Worm (Caenorhabditis elegans) whole organism, L4 larva: ENCODE measurements around the gene srlf-2.
A peak's percentile ranks its signal among the peaks of the same experiment; 100 is the strongest.

Experiments used
- F10B5.3 ChIP-seq: sonication (generic microtip); optimal IDR thresholded peaks from 2 replicates; lab custom pipeline; 2016; ENCODE audit warnings: mild to moderate bottlenecking, missing genetic modification characterization, missing compliant biosample characterization
- Y5F2A.4 ChIP-seq: fragments of 200-800 bp; sonication (Bioruptor generic); optimal IDR thresholded peaks from 2 replicates; lab custom pipeline; 2018; ENCODE audit warnings: mild to moderate bottlenecking, missing genetic modification characterization, missing compliant biosample characterization
- ZK337.2 ChIP-seq: fragments of 200-800 bp; sonication (Bioruptor generic); IDR thresholded peaks from 2 replicates; pipeline ENCODE4 v1.3.6; 2022; ENCODE audit warnings: missing genetic modification reagents, missing genetic modification characterization, missing compliant biosample characterization
- aha-1 ChIP-seq: fragments of 150-350 bp; peaks from one replicate; lab custom pipeline; 2014; ENCODE audit warnings: missing biosample characterization, missing genetic modification characterization
- ceh-28 ChIP-seq: fragments of 150-350 bp; optimal IDR thresholded peaks from 2 replicates; lab custom pipeline; 2014; ENCODE audit warnings: missing biosample characterization, missing genetic modification reagents, missing genetic modification characterization
- ceh-82 ChIP-seq: sonication (generic microtip); optimal IDR thresholded peaks from 2 replicates; lab custom pipeline; 2017; ENCODE audit warnings: missing biosample characterization, missing genetic modification characterization
- ces-1 ChIP-seq: fragments of 150-350 bp; sonication (generic microtip); optimal IDR thresholded peaks from 4 replicates; lab custom pipeline; 2014; ENCODE audit warnings: missing biosample characterization, missing genetic modification reagents, missing genetic modification characterization
- ctbp-1 ChIP-seq: fragments of 200-800 bp; sonication (Bioruptor generic); IDR thresholded peaks from 2 replicates; pipeline ENCODE4 v1.3.6; 2022; ENCODE audit warnings: missing genetic modification reagents, missing genetic modification characterization, missing compliant biosample characterization
- daf-12 ChIP-seq: fragments of 150-350 bp; optimal IDR thresholded peaks from 2 replicates; lab custom pipeline; 2014; ENCODE audit warnings: missing biosample characterization, missing genetic modification reagents, missing genetic modification characterization
- daf-16 ChIP-seq, 3 experiments: sonication (generic microtip); optimal IDR thresholded peaks; 2 replicates each; lab custom pipeline; 2016 to 2017; ENCODE audit warnings: missing genetic modification characterization in 3 of 3, missing genetic modification reagents in 3 of 3, mild to moderate bottlenecking in 2 of 3, missing compliant biosample characterization in 2 of 3, missing biosample characterization in 1 of 3, moderate library complexity in 1 of 3
- daf-19 ChIP-seq: fragments of 200-800 bp; sonication (Bioruptor generic); conservative IDR thresholded peaks from 2 replicates; pipeline ENCODE4 v1.3.6; 2022; ENCODE audit warnings: missing genetic modification characterization, missing compliant biosample characterization
- dmd-6 ChIP-seq: fragments of 200-800 bp; sonication (Bioruptor generic); IDR thresholded peaks from 2 replicates; pipeline ENCODE4 v1.3.6; 2022; ENCODE audit warnings: missing genetic modification reagents, missing genetic modification characterization, missing compliant biosample characterization
- dve-1 ChIP-seq: sonication (generic microtip); optimal IDR thresholded peaks from 2 replicates; lab custom pipeline; 2017; ENCODE audit warnings: antibody characterized with exemption, mild to moderate bottlenecking, missing genetic modification characterization, missing compliant biosample characterization; ENCODE audit not compliant: insufficient read depth
- hlh-11 ChIP-seq: fragments of 200-800 bp; sonication (Bioruptor generic); optimal IDR thresholded peaks from 2 replicates; lab custom pipeline; 2018; ENCODE audit warnings: mild to moderate bottlenecking, missing genetic modification characterization, missing compliant biosample characterization
- hmg-1.1 ChIP-seq: fragments of 200-800 bp; sonication (Bioruptor generic); IDR thresholded peaks from 2 replicates; pipeline ENCODE4 v1.3.6; 2022; ENCODE audit warnings: missing genetic modification reagents, missing genetic modification characterization, missing compliant biosample characterization
- lim-7 ChIP-seq: fragments of 200-800 bp; sonication (Bioruptor generic); IDR thresholded peaks from 2 replicates; pipeline ENCODE4 v1.3.6; 2022; ENCODE audit warnings: missing genetic modification characterization, missing compliant biosample characterization
- lin-29 ChIP-seq: fragments of 200-800 bp; sonication (Bioruptor generic); IDR thresholded peaks from 2 replicates; pipeline ENCODE4 v1.3.6; 2022; ENCODE audit warnings: missing genetic modification reagents, missing genetic modification characterization, missing compliant biosample characterization
- mdl-1 ChIP-seq, 2 experiments: fragments of 150-350 bp in 1 of 2; sonication (generic microtip) in 1 of 2; optimal IDR thresholded peaks; 2 replicates each; lab custom pipeline; 2014 to 2017; ENCODE audit warnings: missing biosample characterization in 2 of 2, missing genetic modification characterization in 2 of 2
- mxl-2 ChIP-seq: fragments of 200-800 bp; sonication (Bioruptor generic); conservative IDR thresholded peaks from 2 replicates; pipeline ENCODE4 v1.3.6; 2022; ENCODE audit warnings: missing genetic modification reagents, missing genetic modification characterization, missing compliant biosample characterization
- mxl-3 ChIP-seq: fragments of 200-800 bp; sonication (Bioruptor generic); optimal IDR thresholded peaks from 2 replicates; lab custom pipeline; 2018; ENCODE audit warnings: mild to moderate bottlenecking, missing genetic modification characterization, missing compliant biosample characterization
- nhr-10 ChIP-seq: fragments of 150-350 bp; optimal IDR thresholded peaks from 2 replicates; lab custom pipeline; 2014; ENCODE audit warnings: missing biosample characterization, missing genetic modification characterization
- nhr-11 ChIP-seq: fragments of 150-350 bp; optimal IDR thresholded peaks from 2 replicates; lab custom pipeline; 2014; ENCODE audit warnings: missing biosample characterization, missing genetic modification characterization
- nhr-28 ChIP-seq: fragments of 150-350 bp; optimal IDR thresholded peaks from 2 replicates; lab custom pipeline; 2014; ENCODE audit warnings: missing biosample characterization, missing genetic modification characterization
- nhr-6 ChIP-seq: fragments of 150-350 bp; optimal IDR thresholded peaks from 2 replicates; lab custom pipeline; 2014; ENCODE audit warnings: missing biosample characterization, missing genetic modification characterization
- nhr-77 ChIP-seq: fragments of 150-350 bp; optimal IDR thresholded peaks from 2 replicates; lab custom pipeline; 2014; ENCODE audit warnings: missing biosample characterization, missing genetic modification characterization
- pha-4 ChIP-seq, 2 experiments: fragments of 150-350 bp in 1 of 2; fragments of 200-800 bp in 1 of 2; sonication (Bioruptor generic) in 1 of 2; IDR thresholded peaks in 1 of 2; optimal IDR thresholded peaks in 1 of 2; 2 replicates each; pipeline versions ENCODE4 v1.3.6 to Lab custom; 2014 to 2022; ENCODE audit warnings: missing genetic modification characterization in 2 of 2, missing genetic modification reagents in 2 of 2, missing biosample characterization in 1 of 2, missing compliant biosample characterization in 1 of 2
- php-3 ChIP-seq: fragments of 200-800 bp; sonication (Bioruptor generic); IDR thresholded peaks from 2 replicates; pipeline ENCODE4 v1.3.6; 2022; ENCODE audit warnings: missing genetic modification reagents, missing genetic modification characterization, missing compliant biosample characterization
- pqm-1 ChIP-seq: sonication (generic microtip); optimal IDR thresholded peaks from 2 replicates; lab custom pipeline; 2017; ENCODE audit warnings: missing biosample characterization, missing genetic modification characterization
- rbr-2 ChIP-seq: sonication (generic microtip); optimal IDR thresholded peaks from 2 replicates; lab custom pipeline; 2016; ENCODE audit warnings: missing genotype, missing genetic modification characterization, missing compliant biosample characterization
- skn-1 ChIP-seq: fragments of 150-350 bp; optimal IDR thresholded peaks from 2 replicates; lab custom pipeline; 2014; ENCODE audit warnings: missing biosample characterization, missing genetic modification characterization
- snpc-1.2 ChIP-seq: fragments of 200-800 bp; sonication (Bioruptor generic); IDR thresholded peaks from 2 replicates; pipeline ENCODE4 v1.3.6; 2022; ENCODE audit warnings: missing genetic modification reagents, missing genetic modification characterization, missing compliant biosample characterization
- spr-1 ChIP-seq: sonication (generic microtip); optimal IDR thresholded peaks from 2 replicates; lab custom pipeline; 2016; ENCODE audit warnings: mild to moderate bottlenecking, missing genetic modification characterization, missing compliant biosample characterization
- tra-1 ChIP-seq: fragments of 200-800 bp; sonication (Bioruptor generic); IDR thresholded peaks from 2 replicates; pipeline ENCODE4 v1.3.6; 2022; ENCODE audit warnings: missing genetic modification reagents, missing genetic modification characterization, missing compliant biosample characterization
- unc-62 ChIP-seq, 3 experiments: fragments of 150-350 bp in 1 of 3; sonication (generic microtip); optimal IDR thresholded peaks in 2 of 3; peaks in 1 of 3; 1 replicate in 1 of 3; 2 replicates in 2 of 3; lab custom pipeline; 2014 to 2017; ENCODE audit warnings: missing biosample characterization in 3 of 3, missing genetic modification characterization in 3 of 3, missing genetic modification reagents in 3 of 3, missing genotype in 1 of 3
- vab-7 ChIP-seq: fragments of 200-800 bp; sonication (Bioruptor generic); IDR thresholded peaks from 2 replicates; pipeline ENCODE4 v1.3.6; 2022; ENCODE audit warnings: missing genetic modification reagents, missing genetic modification characterization, missing compliant biosample characterization
- ztf-11 ChIP-seq: fragments of 150-350 bp; optimal IDR thresholded peaks from 2 replicates; lab custom pipeline; 2014; ENCODE audit warnings: missing biosample characterization, missing genetic modification characterization

Gene srlf-2

DNA sequence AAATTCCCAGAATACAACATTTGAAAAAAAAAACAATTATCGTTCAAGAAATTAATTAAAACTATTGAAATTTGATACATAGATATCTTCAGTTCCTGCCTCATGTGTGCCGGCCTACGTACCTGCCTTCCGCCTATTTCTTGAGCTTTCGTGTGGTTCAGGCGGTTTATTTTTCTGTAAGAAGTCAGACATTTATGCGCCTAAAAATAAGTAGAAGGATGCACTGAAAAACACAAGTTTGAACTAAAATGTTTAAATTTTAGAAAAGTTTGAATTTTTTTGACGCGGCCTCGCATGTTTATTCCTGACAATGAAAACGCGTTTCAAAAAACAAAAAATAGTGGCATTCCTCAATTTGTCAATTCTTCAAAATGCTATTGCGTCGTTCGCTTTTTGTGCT is 16.3 kb upstream of the srlf-2 start, which contains the start of gene C28C12.11:
Gene C28C12.11, plus strand, starts transcription at position 301 of the 400 bp plus-strand sequence.
- TF ChIP-seq unc-62 (GFP tag; optimal IDR thresholded peaks at IDR 0.05 in 1 of 2; lab: Kevin White, UChicago) (peak in 1 of 2 experiments; percentile 70), unc-62 (tag; optimal IDR thresholded peaks at IDR 0.05; lab: Kevin White, UChicago) (no peak), nhr-11 (tag; lab: Kevin White, UChicago) (no peak), aha-1 (peak; percentile 4)

DNA sequence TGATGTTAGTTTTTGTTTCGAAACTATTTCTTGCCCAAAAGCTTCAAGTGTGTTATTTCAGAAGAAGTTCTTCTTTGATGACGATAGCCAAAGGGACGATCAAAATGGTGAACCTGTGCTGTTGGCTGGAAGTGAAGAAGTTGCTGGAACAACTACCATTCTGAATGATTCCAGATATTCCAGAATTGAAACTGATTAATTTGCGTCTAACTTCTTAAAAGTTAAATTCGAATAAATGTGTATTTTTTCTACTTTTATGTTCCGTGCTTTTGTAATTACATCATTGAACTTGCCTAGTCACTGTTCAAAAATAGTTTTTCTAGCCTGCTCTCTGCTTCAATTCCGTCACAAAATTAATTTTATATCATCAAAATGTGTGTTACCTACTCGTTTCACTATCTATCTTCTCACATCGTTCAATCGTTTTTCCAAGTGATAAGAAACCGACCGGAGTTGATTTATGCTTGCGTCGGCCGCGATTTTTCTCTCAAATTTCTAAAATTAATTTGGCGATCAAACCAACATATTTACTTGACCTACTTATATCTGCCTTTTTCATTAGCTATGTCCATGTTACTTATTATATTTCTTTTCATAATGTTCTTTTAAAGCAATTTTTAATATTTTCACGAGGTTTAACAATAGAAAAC is 14.9 kb upstream of the srlf-2 start:
- peak; percentile 94 for TF ChIP-seq aha-1
- TF ChIP-seq rbr-2 (tag; lab: Kevin White, UChicago) = no peak
- TF ChIP-seq hlh-11 = peak; percentile 47
- TF ChIP-seq lin-29 = no peak
- no peak for TF ChIP-seq nhr-10 (tag; lab: Kevin White, UChicago)
- no peak for TF ChIP-seq ces-1 (GFP tag; lab: Kevin White, UChicago)
- peak in 1 of 2 experiments; percentile 44 for TF ChIP-seq mdl-1 (tag; optimal IDR thresholded peaks at IDR 0.05; lab: Kevin White, UChicago)
- TF ChIP-seq snpc-1.2 (GFP tag; lab: Robert Waterston, UW) = no peak
- no peak for TF ChIP-seq F10B5.3 (tag; lab: Kevin White, UChicago)
- TF ChIP-seq mxl-3 (GFP tag; lab: Kevin White, UChicago) = peak; percentile 35
- TF ChIP-seq nhr-77 = peak; percentile 26
- TF ChIP-seq pqm-1 (tag; lab: Kevin White, UChicago) = peak; percentile 76
- no peak for TF ChIP-seq nhr-6 (tag; lab: Kevin White, UChicago)
- TF ChIP-seq lim-7 = no peak
- TF ChIP-seq daf-12 (tag; lab: Kevin White, UChicago) = no peak
- TF ChIP-seq unc-62 (GFP tag; optimal IDR thresholded peaks at IDR 0.05 in 1 of 2; lab: Kevin White, UChicago) = peak in 1 of 2 experiments; percentile 96
- no peak for TF ChIP-seq unc-62 (tag; optimal IDR thresholded peaks at IDR 0.05; lab: Kevin White, UChicago)
- TF ChIP-seq nhr-28 (tag; lab: Kevin White, UChicago) = peak; percentile 82
- TF ChIP-seq dmd-6 = peak; percentile 57; the same call in 1 of the 2 replicates
- peak; percentile 73 for TF ChIP-seq php-3 (GFP tag; lab: Robert Waterston, UW)
- TF ChIP-seq hmg-1.1 (GFP tag; lab: Robert Waterston, UW) = no peak
- no peak for TF ChIP-seq tra-1 (GFP tag; lab: Robert Waterston, UW)

DNA sequence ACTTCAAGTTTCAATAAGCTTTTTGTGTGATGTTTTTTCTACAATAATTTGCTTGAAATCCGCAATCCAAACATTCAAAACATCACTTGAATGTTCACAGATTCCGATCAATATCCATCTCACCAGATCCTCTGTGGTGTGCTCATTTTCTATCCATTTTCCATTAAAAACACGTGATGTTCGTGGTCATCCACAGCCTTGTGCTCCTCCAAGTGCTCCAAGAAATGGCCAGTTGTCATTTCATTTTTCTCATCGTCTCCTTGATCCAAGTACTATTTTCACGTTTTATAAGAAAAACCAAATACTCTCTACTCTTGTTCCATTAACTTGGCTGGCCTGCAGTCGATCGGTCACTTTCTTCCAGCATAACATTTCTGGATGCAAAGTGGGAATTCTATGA is 13.8 kb upstream of the srlf-2 start:
- no peak for TF ChIP-seq tra-1 (GFP tag; lab: Robert Waterston, UW)
- no peak for TF ChIP-seq mxl-2 (GFP tag; lab: Robert Waterston, UW)
- TF ChIP-seq nhr-11 (tag; lab: Kevin White, UChicago) = peak; percentile 30
- TF ChIP-seq daf-19 (GFP tag; lab: Robert Waterston, UW) = no peak
- TF ChIP-seq Y5F2A.4 (GFP tag; lab: Kevin White, UChicago) = no peak
- TF ChIP-seq pha-4 (GFP tag; IDR thresholded peaks at IDR 0.05; lab: Robert Waterston, UW) = no peak
- TF ChIP-seq pha-4 (tag; optimal IDR thresholded peaks at IDR 0.05; lab: Kevin White, UChicago) = no peak
- TF ChIP-seq skn-1 = no peak
- no peak for TF ChIP-seq unc-62 (GFP tag; optimal IDR thresholded peaks at IDR 0.05 in 1 of 2; lab: Kevin White, UChicago)
- no peak for TF ChIP-seq unc-62 (tag; optimal IDR thresholded peaks at IDR 0.05; lab: Kevin White, UChicago)
- TF ChIP-seq ceh-82 (tag; lab: Kevin White, UChicago) = no peak
- TF ChIP-seq hmg-1.1 (GFP tag; lab: Robert Waterston, UW) = 0 out of 2 replicates have a peak, but pooled peaks have one; percentile 20
- TF ChIP-seq hlh-11 = peak; percentile 8
- peak in 1 of 2 experiments; percentile 14 for TF ChIP-seq daf-16 (GFP tag; optimal IDR thresholded peaks at IDR 0.05; lab: Kevin White, UChicago)
- TF ChIP-seq daf-16 (tag; optimal IDR thresholded peaks at IDR 0.05; lab: Kevin White, UChicago) = no peak
- no peak for TF ChIP-seq ztf-11

DNA sequence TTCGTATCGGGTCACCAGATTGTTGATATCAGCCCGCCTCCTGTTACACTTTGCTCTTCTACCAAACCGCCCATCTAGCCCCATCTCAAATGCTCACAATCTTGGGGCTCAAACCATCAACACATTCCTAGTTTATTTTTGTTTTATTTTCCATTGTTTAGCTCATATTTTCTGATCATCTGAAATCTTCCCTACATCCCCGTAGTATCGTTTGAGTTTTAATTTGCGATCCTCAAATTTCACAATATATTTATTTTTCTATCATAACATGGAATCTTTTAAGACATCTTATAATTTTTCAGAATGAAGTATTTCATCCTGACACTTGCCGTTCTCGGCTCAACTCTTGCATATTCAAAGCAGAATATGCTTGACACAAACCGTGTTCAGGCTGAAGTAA is 13.1 kb upstream of the srlf-2 start, which contains the start of gene spp-10:
Gene spp-10, plus strand, starts transcription at position 301 of the 400 bp plus-strand sequence.
- TF ChIP-seq ceh-28 = no peak
- no peak for TF ChIP-seq ZK337.2 (GFP tag; lab: Robert Waterston, UW)
- no peak for TF ChIP-seq ctbp-1 (GFP tag; lab: Robert Waterston, UW)
- peak in 1 of 2 experiments; percentile 3 for TF ChIP-seq daf-16 (GFP tag; optimal IDR thresholded peaks at IDR 0.05; lab: Kevin White, UChicago)
- TF ChIP-seq daf-16 (tag; optimal IDR thresholded peaks at IDR 0.05; lab: Kevin White, UChicago) = no peak
- TF ChIP-seq spr-1 (tag; lab: Kevin White, UChicago) = no peak
- TF ChIP-seq dve-1 (tag; lab: Kevin White, UChicago) = no peak
- no peak for TF ChIP-seq vab-7
- no peak for TF ChIP-seq aha-1
